Worm (Caenorhabditis elegans) whole organism, young adult: Measurements from ENCODE around the gene gst-36.

Experiments used
- pha-4 ChIP-seq: fragments of 150-350 bp; sonication (generic microtip); optimal IDR thresholded peaks from 2 replicates; lab custom pipeline; 2014; ENCODE audit warnings: missing biosample characterization, missing genetic modification reagents, missing genetic modification characterization
- rec-8 ChIP-seq, 2 experiments: sonication (generic microtip); optimal IDR thresholded peaks; 2 replicates each; lab custom pipeline; 2016; ENCODE audit warnings: mild to moderate bottlenecking in 2 of 2, missing genetic modification characterization in 2 of 2, missing genetic modification reagents in 2 of 2, missing genotype in 2 of 2, missing biosample characterization in 1 of 2, missing compliant biosample characterization in 1 of 2, moderate library complexity in 1 of 2

DNA sequence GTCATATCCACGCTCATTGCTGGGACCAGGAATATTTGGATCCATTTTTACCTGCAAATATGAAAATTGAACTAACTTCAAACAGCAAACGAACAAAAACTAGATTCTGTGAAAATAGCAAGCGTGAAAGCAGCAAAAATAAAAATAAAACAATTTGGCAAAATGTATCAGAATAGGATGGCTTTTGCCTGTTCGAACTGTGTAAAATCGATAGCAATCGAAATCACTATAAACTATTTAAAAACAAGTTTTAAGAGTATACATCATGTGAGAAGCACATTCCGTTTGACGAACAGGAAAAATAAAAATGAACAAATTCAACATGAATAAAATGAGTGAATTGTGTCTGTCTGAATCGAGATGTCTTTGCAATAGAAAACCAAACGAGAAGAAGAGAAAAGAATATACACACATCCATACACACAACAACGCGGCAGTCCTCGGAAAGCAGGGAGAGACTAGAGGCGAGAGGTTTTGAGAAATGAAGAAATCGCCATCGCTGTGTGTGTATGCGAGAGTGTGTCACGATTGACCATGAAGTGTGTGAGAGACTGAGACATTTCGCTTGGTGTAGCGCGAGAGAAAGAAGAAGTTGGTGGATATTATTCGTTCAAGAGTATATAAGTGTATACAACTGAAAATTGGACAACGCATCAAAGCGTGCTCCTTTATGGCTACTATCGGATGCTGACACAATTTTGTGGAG, 36.8 kb upstream of the gst-36 start, which contains the start of gene phf-34:
- TF ChIP-seq rec-8 (tag; optimal IDR thresholded peaks at IDR 0.05; lab: Kevin White, UChicago) = no peak
- TF ChIP-seq pha-4 (tag; lab: Kevin White, UChicago) = no peak
